Worm (Caenorhabditis elegans): ENCODE results near the gene F58F12.3.

Gene F58F12.3

ce11 chrII:6355396-6356346 lies 35.4 kb downstream of the F58F12.3 start, which contains the start of gene C32D5.11 (continued):
- TF ChIP-seq efl-3 (GFP tag; optimal IDR thresholded peaks at IDR 0.05) (no peak), dpl-1 (GFP tag; optimal IDR thresholded peaks at IDR 0.05) (peak; percentile 49 to 81 (median 78)), mab-9 (GFP tag; IDR thresholded peaks at IDR 0.05) (no peak), nhr-12 (tag; optimal IDR thresholded peaks at IDR 0.05) (no peak), unc-98 (GFP tag; IDR thresholded peaks at IDR 0.05) (no peak), pqm-1 (tag; optimal IDR thresholded peaks at IDR 0.05) (no peak), xbp-1 (tag; optimal IDR thresholded peaks at IDR 0.05) (peak; percentile 79), fkh-10 (GFP tag; optimal IDR thresholded peaks at IDR 0.05) (no peak), rnt-1 (tag; optimal IDR thresholded peaks at IDR 0.05) (peak; percentile 86), sptf-1 (tag; optimal IDR thresholded peaks at IDR 0.05) (no peak), snpc-4 (tag; optimal IDR thresholded peaks at IDR 0.05) (peak; percentile 16), unc-86 (tag; optimal IDR thresholded peaks at IDR 0.05) (peak; percentile 78), Y116A8C.19 (tag; optimal IDR thresholded peaks at IDR 0.05; ENCODE audit: borderline replicate concordance) (no peak), fkh-4 (tag; optimal IDR thresholded peaks at IDR 0.05; ENCODE audit: borderline replicate concordance) (no peak), aha-1 (tag; optimal IDR thresholded peaks at IDR 0.05) (no peak), lin-14 (GFP tag; optimal IDR thresholded peaks at IDR 0.05) (peak; percentile 91), ceh-90 (tag; optimal IDR thresholded peaks at IDR 0.05) (no peak), blmp-1 (tag; optimal IDR thresholded peaks at IDR 0.05) (peak; percentile 67), unc-130 (tag; optimal IDR thresholded peaks at IDR 0.05) (peak; percentile 49), pax-3 (tag; optimal IDR thresholded peaks at IDR 0.05) (peak; percentile 17), efl-1 (optimal IDR thresholded peaks at IDR 0.05) (peak; percentile 57 to 75), efl-1 (GFP tag; optimal IDR thresholded peaks at IDR 0.05 in 1 of 2) (peak; percentile 72 to 97), dsc-1 (tag; optimal IDR thresholded peaks at IDR 0.05) (peak; percentile 68), egl-13 (tag; optimal IDR thresholded peaks at IDR 0.05) (peak; percentile 21), nhr-237 (tag; optimal IDR thresholded peaks at IDR 0.05) (no peak), skn-1 (tag; optimal IDR thresholded peaks at IDR 0.05) (peak; percentile 54), nhr-84 (tag; optimal IDR thresholded peaks at IDR 0.05) (no peak), tbx-2 (tag; optimal IDR thresholded peaks at IDR 0.05) (peak; percentile 73), ceh-88 (GFP tag; IDR thresholded peaks at IDR 0.05) (no peak), nhr-76 (tag; optimal IDR thresholded peaks at IDR 0.05) (no peak), pag-3 (tag; optimal IDR thresholded peaks at IDR 0.05; ENCODE audit: borderline replicate concordance, insufficient read depth) (peak; percentile 1), nhr-11 (tag; optimal IDR thresholded peaks at IDR 0.05) (no peak), isw-1 (GFP tag; IDR thresholded peaks at IDR 0.05) (peak; percentile 63), unc-62 (GFP tag; optimal IDR thresholded peaks at IDR 0.05) (no peak), lsy-2 (tag; optimal IDR thresholded peaks at IDR 0.05) (peak; percentile 82 to 86), lin-35 (GFP tag; optimal IDR thresholded peaks at IDR 0.05) (peak; percentile 80 to 86), swsn-7 (tag; optimal IDR thresholded peaks at IDR 0.05) (peak; percentile 83), nhr-19 (GFP tag; conservative IDR thresholded peaks at IDR 0.05) (peak; percentile 72), unc-30 (tag; optimal IDR thresholded peaks at IDR 0.05) (no peak), fkh-8 (tag; optimal IDR thresholded peaks at IDR 0.05) (peak; percentile 91), lin-13 (GFP tag; optimal IDR thresholded peaks at IDR 0.05) (peak; percentile 69), jun-1 (tag; optimal IDR thresholded peaks at IDR 0.05) (peak; percentile 48), nhr-20 (tag; optimal IDR thresholded peaks at IDR 0.05) (peak; percentile 87), ztf-4 (tag; optimal IDR thresholded peaks at IDR 0.05) (peak; percentile 63), elt-2 (tag; optimal IDR thresholded peaks at IDR 0.05) (no peak), elt-3 (tag; optimal IDR thresholded peaks at IDR 0.05) (peak in 2 of 6 experiments; percentile 17 to 45), ets-5 (GFP tag; IDR thresholded peaks at IDR 0.05) (no peak), lin-39 (tag; optimal IDR thresholded peaks at IDR 0.05) (peak; percentile 12), ama-1 (optimal IDR thresholded peaks at IDR 0.05) (no peak), tlp-1 (tag; optimal IDR thresholded peaks at IDR 0.05) (no peak), F16B12.6 (tag; optimal IDR thresholded peaks at IDR 0.05) (peak; percentile 54)
